Worm (Caenorhabditis elegans) whole organism, L4/young adult: ENCODE results near the gene tsp-20.

Source experiments
- W03F9.2 ChIP-seq: fragments of 150-350 bp; optimal IDR thresholded peaks from 2 replicates; lab custom pipeline; 2014; ENCODE audit warnings: missing biosample characterization, missing genetic modification characterization
- dao-5 ChIP-seq: sonication (generic microtip); optimal IDR thresholded peaks from 2 replicates; lab custom pipeline; 2016; ENCODE audit warnings: missing genotype, missing genetic modification characterization, moderate library complexity, missing compliant biosample characterization
- him-1 ChIP-seq: sonication (generic microtip); optimal IDR thresholded peaks from 2 replicates; lab custom pipeline; 2016; ENCODE audit warnings: missing genotype, missing genetic modification reagents, missing genetic modification characterization, missing compliant biosample characterization

DNA sequence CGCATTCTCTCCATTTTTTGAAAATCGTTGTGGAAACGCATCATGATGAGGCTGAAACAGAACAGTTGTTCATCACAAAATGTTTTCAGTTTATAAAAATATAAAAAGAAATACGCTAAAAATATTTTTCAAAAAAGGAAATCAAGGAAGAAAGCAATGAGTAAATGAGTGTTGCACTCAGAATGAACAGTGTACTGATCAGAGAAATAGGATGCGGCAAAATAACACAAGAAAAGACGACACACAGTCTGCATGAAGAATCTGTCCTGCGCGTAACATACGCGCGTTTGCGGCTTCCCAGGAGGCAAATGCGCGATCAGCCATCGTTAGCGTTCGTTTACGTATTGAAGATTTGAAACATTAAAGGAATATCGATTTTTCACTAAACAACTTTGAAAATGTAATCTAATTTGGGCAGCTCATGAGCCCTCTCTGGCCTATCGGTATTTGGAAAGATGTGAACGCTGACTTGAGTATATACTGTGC lies 50.2 kb downstream of the tsp-20 start, which contains the start of gene C49F5.3:
- TF ChIP-seq dao-5 (tag; lab: Kevin White, UChicago), result no peak
- no peak for TF ChIP-seq him-1
- no peak for TF ChIP-seq W03F9.2
